Fruit fly (Drosophila melanogaster) whole organism, embryonic: Measurements from ENCODE around the gene CG31793.

Experiments used
- Atf3 ChIP-seq: fragments of 200-800 bp; sonication (Bioruptor generic); optimal IDR thresholded peaks from 3 replicates; lab custom pipeline; 2016; ENCODE audit warnings: missing biosample characterization, missing genetic modification characterization
- B-H1 ChIP-seq: fragments of 200-800 bp; sonication (Bioruptor generic); IDR thresholded peaks from 3 replicates; pipeline ENCODE4 v1.3.6; 2022; ENCODE audit warnings: missing biosample characterization, missing genetic modification characterization
- CG10274 ChIP-seq: fragments of 200-800 bp; sonication (Bioruptor generic); optimal IDR thresholded peaks from 3 replicates; lab custom pipeline; 2017; ENCODE audit warnings: missing biosample characterization, mild to moderate bottlenecking, missing genetic modification characterization
- CG10543 ChIP-seq: fragments of 200-800 bp; sonication (Bioruptor generic); optimal IDR thresholded peaks from 3 replicates; lab custom pipeline; 2017; ENCODE audit warnings: missing biosample characterization, mild to moderate bottlenecking, missing genetic modification characterization, moderate library complexity
- CG10979 ChIP-seq: fragments of 200-800 bp; sonication (Bioruptor generic); optimal IDR thresholded peaks from 2 replicates; lab custom pipeline; 2018; ENCODE audit warnings: missing biosample characterization, mild to moderate bottlenecking, missing genetic modification characterization, moderate library complexity
- CG13424 ChIP-seq: fragments of 200-800 bp; sonication (Bioruptor generic); optimal IDR thresholded peaks from 2 replicates; lab custom pipeline; 2019; ENCODE audit warnings: missing biosample characterization, mild to moderate bottlenecking, missing genetic modification characterization, moderate library complexity
- CG14667 ChIP-seq: fragments of 200-800 bp; sonication (Bioruptor generic); IDR thresholded peaks from 2 replicates; pipeline ENCODE4 v1.3.6; 2022; ENCODE audit warnings: missing biosample characterization, missing genetic modification characterization
- CG2120 ChIP-seq: fragments of 200-800 bp; sonication (Bioruptor generic); optimal IDR thresholded peaks from 3 replicates; lab custom pipeline; 2016; ENCODE audit warnings: missing biosample characterization, missing genetic modification characterization
- CG2129 ChIP-seq: fragments of 200-800 bp; sonication (Bioruptor generic); IDR thresholded peaks from 2 replicates; pipeline ENCODE4 v1.3.6; 2022; ENCODE audit warnings: missing biosample characterization, missing genetic modification characterization; ENCODE audit not compliant: partially characterized antibody
- CG2712 ChIP-seq: fragments of 200-800 bp; optimal IDR thresholded peaks from 3 replicates; lab custom pipeline; 2019; ENCODE audit warnings: missing biosample characterization, mild to moderate bottlenecking, missing genetic modification characterization, moderate library complexity
- CG30020 ChIP-seq: fragments of 200-800 bp; optimal IDR thresholded peaks from 2 replicates; lab custom pipeline; 2019; ENCODE audit warnings: missing biosample characterization, mild to moderate bottlenecking, missing genetic modification characterization, moderate library complexity
- CG3065 ChIP-seq: fragments of 200-800 bp; sonication (Bioruptor generic); optimal IDR thresholded peaks from 2 replicates; lab custom pipeline; 2016; ENCODE audit warnings: missing biosample characterization, missing genetic modification characterization
- CG32767 ChIP-seq: fragments of 200-800 bp; sonication (Bioruptor generic); IDR thresholded peaks from 2 replicates; pipeline ENCODE4 v1.3.6; 2022; ENCODE audit warnings: missing biosample characterization, missing genetic modification characterization
- CG4282 ChIP-seq: fragments of 200-800 bp; sonication (Bioruptor generic); optimal IDR thresholded peaks from 2 replicates; lab custom pipeline; 2016; ENCODE audit warnings: missing biosample characterization, missing genetic modification characterization
- CG43689 ChIP-seq: fragments of 200-800 bp; sonication (Bioruptor generic); IDR thresholded peaks from 2 replicates; pipeline ENCODE4 v1.3.6; 2022; ENCODE audit warnings: missing biosample characterization, missing genetic modification characterization
- CG4854 ChIP-seq: fragments of 200-800 bp; sonication (Bioruptor generic); optimal IDR thresholded peaks from 2 replicates; lab custom pipeline; 2016; ENCODE audit warnings: missing biosample characterization, missing genetic modification characterization, inconsistent platforms
- CG7839 ChIP-seq: fragments of 200-800 bp; sonication (Bioruptor generic); optimal IDR thresholded peaks from 3 replicates; lab custom pipeline; 2018; ENCODE audit warnings: missing biosample characterization, mild to moderate bottlenecking, missing genetic modification characterization, moderate library complexity
- CG7963 ChIP-seq: fragments of 200-800 bp; sonication (Bioruptor generic); IDR thresholded peaks from 3 replicates; pipeline ENCODE4 v1.3.6; 2022; ENCODE audit warnings: missing biosample characterization, missing genetic modification characterization; ENCODE audit not compliant: partially characterized antibody
- CG8765 ChIP-seq: fragments of 200-800 bp; sonication (Bioruptor generic); IDR thresholded peaks from 2 replicates; pipeline ENCODE4 v1.3.6; 2022; ENCODE audit warnings: missing biosample characterization, missing genetic modification characterization
- CG8944 ChIP-seq: fragments of 200-800 bp; sonication (Bioruptor generic); optimal IDR thresholded peaks from 3 replicates; lab custom pipeline; 2016; ENCODE audit warnings: missing biosample characterization, missing genetic modification characterization
- Dad ChIP-seq: fragments of 200-800 bp; sonication (Bioruptor generic); optimal IDR thresholded peaks from 3 replicates; lab custom pipeline; 2016; ENCODE audit warnings: missing biosample characterization, missing genetic modification characterization
- Deaf1 ChIP-seq: fragments of 200-800 bp; optimal IDR thresholded peaks from 3 replicates; lab custom pipeline; 2019; ENCODE audit warnings: missing biosample characterization, mild to moderate bottlenecking, missing genetic modification characterization, moderate library complexity
- Drgx ChIP-seq: fragments of 200-800 bp; sonication (Bioruptor generic); IDR thresholded peaks from 2 replicates; pipeline ENCODE4 v1.3.6; 2022; ENCODE audit warnings: missing biosample characterization, missing genetic modification characterization
- E2f2 ChIP-seq: fragments of 200-800 bp; sonication (Bioruptor generic); IDR thresholded peaks from 2 replicates; pipeline ENCODE4 v1.3.6; 2022; ENCODE audit warnings: missing biosample characterization, missing genetic modification characterization
- Eip74EF ChIP-seq, 2 experiments: fragments of 200-800 bp in 1 of 2; fragments of >200 bp in 1 of 2; sonication (Bioruptor generic) in 1 of 2; optimal IDR thresholded peaks; 2 replicates each; lab custom pipeline; 2017 to 2019; ENCODE audit warnings: missing biosample characterization in 2 of 2, missing genetic modification characterization in 2 of 2, mild to moderate bottlenecking in 1 of 2, moderate library complexity in 1 of 2
- Fer1 ChIP-seq: fragments of 200-800 bp; sonication (Bioruptor generic); optimal IDR thresholded peaks from 2 replicates; lab custom pipeline; 2017; ENCODE audit warnings: missing biosample characterization, mild to moderate bottlenecking, missing genetic modification characterization
- Hand ChIP-seq: fragments of 200-800 bp; sonication (Bioruptor generic); optimal IDR thresholded peaks from 2 replicates; lab custom pipeline; 2017; ENCODE audit warnings: mild to moderate bottlenecking, missing biosample characterization, missing genetic modification reagents, missing genetic modification characterization
- NFAT ChIP-seq: fragments of 200-800 bp; sonication (Bioruptor generic); IDR thresholded peaks from 2 replicates; pipeline ENCODE4 v1.3.6; 2022; ENCODE audit warnings: missing biosample characterization, missing genetic modification characterization
- Oli ChIP-seq: fragments of 200-800 bp; sonication (Bioruptor generic); optimal IDR thresholded peaks from 2 replicates; lab custom pipeline; 2018; ENCODE audit warnings: missing biosample characterization, mild to moderate bottlenecking, missing genetic modification characterization, moderate library complexity
- Sox102F ChIP-seq: fragments of 200-800 bp; sonication (Bioruptor generic); optimal IDR thresholded peaks from 2 replicates; lab custom pipeline; 2018; ENCODE audit warnings: missing biosample characterization, mild to moderate bottlenecking, missing genetic modification characterization, moderate library complexity
- ab ChIP-seq: fragments of 200-800 bp; sonication (Bioruptor generic); optimal IDR thresholded peaks from 2 replicates; lab custom pipeline; 2016; ENCODE audit warnings: missing biosample characterization, missing genetic modification characterization
- cg ChIP-seq: fragments of 200-800 bp; sonication (Bioruptor generic); optimal IDR thresholded peaks from 3 replicates; lab custom pipeline; 2019; ENCODE audit warnings: missing biosample characterization, mild to moderate bottlenecking, missing genetic modification characterization, moderate library complexity
- chinmo ChIP-seq: fragments of 200-800 bp; sonication (Bioruptor generic); IDR thresholded peaks from 4 replicates; pipeline ENCODE4 v1.3.6; 2022; ENCODE audit warnings: missing biosample characterization, missing genetic modification characterization; ENCODE audit not compliant: partially characterized antibody
- ci ChIP-seq: fragments of 200-800 bp; sonication (Bioruptor generic); IDR thresholded peaks from 3 replicates; pipeline ENCODE4 v1.3.6; 2022; ENCODE audit warnings: missing biosample characterization, missing genetic modification characterization
- cwo ChIP-seq: fragments of 200-800 bp; sonication (Bioruptor generic); optimal IDR thresholded peaks from 3 replicates; lab custom pipeline; 2017; ENCODE audit warnings: missing biosample characterization, missing genetic modification characterization, mild to moderate bottlenecking, moderate library complexity, missing genetic modification reagents
- fd96Cb ChIP-seq: fragments of 200-800 bp; sonication (Bioruptor generic); optimal IDR thresholded peaks from 2 replicates; lab custom pipeline; 2018; ENCODE audit warnings: missing biosample characterization, mild to moderate bottlenecking, missing genetic modification characterization, moderate library complexity
- fu2 ChIP-seq: fragments of 200-800 bp; sonication (Bioruptor generic); optimal IDR thresholded peaks from 2 replicates; lab custom pipeline; 2016; ENCODE audit warnings: missing biosample characterization, missing genetic modification characterization
- gcm ChIP-seq: fragments of 200-800 bp; sonication (Bioruptor generic); optimal IDR thresholded peaks from 2 replicates; lab custom pipeline; 2019; ENCODE audit warnings: missing biosample characterization, mild to moderate bottlenecking, missing genetic modification characterization, moderate library complexity
- lilli ChIP-seq: fragments of 200-800 bp; sonication (Bioruptor generic); optimal IDR thresholded peaks from 3 replicates; lab custom pipeline; 2016; ENCODE audit warnings: missing biosample characterization, missing genetic modification characterization
- nau ChIP-seq: fragments of 200-800 bp; sonication (Bioruptor generic); optimal IDR thresholded peaks from 3 replicates; lab custom pipeline; 2017; ENCODE audit warnings: missing biosample characterization, mild to moderate bottlenecking, missing genetic modification characterization, missing genetic modification reagents
- org-1 ChIP-seq: fragments of 200-800 bp; sonication (Bioruptor generic); optimal IDR thresholded peaks from 2 replicates; lab custom pipeline; 2017; ENCODE audit warnings: missing biosample characterization, missing genetic modification characterization
- pfk ChIP-seq: fragments of 200-800 bp; sonication (Bioruptor generic); optimal IDR thresholded peaks from 2 replicates; lab custom pipeline; 2018; ENCODE audit warnings: missing biosample characterization, mild to moderate bottlenecking, missing genetic modification characterization, moderate library complexity
- rib ChIP-seq: fragments of 200-800 bp; sonication (Bioruptor generic); IDR thresholded peaks from 2 replicates; pipeline ENCODE4 v1.3.6; 2022; ENCODE audit warnings: missing biosample characterization, missing genetic modification characterization
- sd ChIP-seq: fragments of 200-800 bp; sonication (Bioruptor generic); optimal IDR thresholded peaks from 3 replicates; lab custom pipeline; 2018; ENCODE audit warnings: missing biosample characterization, mild to moderate bottlenecking, missing genetic modification characterization, moderate library complexity
- sima ChIP-seq: fragments of 200-800 bp; sonication (Bioruptor generic); optimal IDR thresholded peaks from 2 replicates; lab custom pipeline; 2016; ENCODE audit warnings: missing biosample characterization, missing genetic modification characterization
- slou ChIP-seq: fragments of 200-800 bp; sonication (Bioruptor generic); optimal IDR thresholded peaks from 3 replicates; lab custom pipeline; 2016; ENCODE audit warnings: missing biosample characterization, missing genetic modification characterization
- sr ChIP-seq: fragments of 200-800 bp; sonication (Bioruptor generic); IDR thresholded peaks from 3 replicates; pipeline ENCODE4 v1.3.6; 2022; ENCODE audit warnings: missing biosample characterization, missing genetic modification characterization
- zfh2 ChIP-seq: fragments of 200-800 bp; sonication (Bioruptor generic); optimal IDR thresholded peaks from 2 replicates; lab custom pipeline; 2016; ENCODE audit warnings: missing biosample characterization, missing genetic modification characterization

The CG31793 gene

dm6 chr2L:19035013-19035412 lies 31.8 kb downstream of the CG31793 start:
- TF ChIP-seq gcm (GFP tag; lab: Kevin White, UChicago) (peak; percentile 66), sr (GFP tag; lab: Robert Waterston, UW) (no peak), cg (GFP tag; lab: Kevin White, UChicago) (peak; percentile 72), Deaf1 (tag; lab: Kevin White, UChicago) (peak; percentile 42), CG32767 (no peak)

- TF ChIP-seq CG30020 (tag; lab: Kevin White, UChicago) (no peak), NFAT (GFP tag; lab: Robert Waterston, UW) (0 out of 2 replicates have a peak, but pooled peaks have one; percentile 14), Drgx (GFP tag; lab: Robert Waterston, UW) (peak; percentile 6; the same call in 1 of the 2 replicates), CG8944 (GFP tag; lab: Kevin White, UChicago) (no peak), cwo (GFP tag; lab: Kevin White, UChicago) (peak; percentile 14), CG14667 (GFP tag; lab: Robert Waterston, UW) (no peak), CG2129 (GFP tag; lab: Robert Waterston, UW) (no peak), CG3065 (GFP tag; lab: Kevin White, UChicago) (no peak), lilli (GFP tag; lab: Kevin White, UChicago) (peak; percentile 26), sd (tag; lab: Kevin White, UChicago) (peak; percentile 70), CG2120 (GFP tag; lab: Kevin White, UChicago) (peak; percentile 39), rib (GFP tag; lab: Robert Waterston, UW) (0 out of 2 replicates have a peak, but pooled peaks have one; percentile 15), CG4854 (GFP tag; lab: Kevin White, UChicago) (no peak), zfh2 (GFP tag; lab: Kevin White, UChicago) (no peak), Sox102F (GFP tag; lab: Kevin White, UChicago) (peak; percentile 34), ab (GFP tag; lab: Kevin White, UChicago) (no peak), B-H1 (GFP tag; lab: Robert Waterston, UW) (no peak), ci (no peak), slou (GFP tag; lab: Kevin White, UChicago) (no peak), Atf3 (GFP tag; lab: Kevin White, UChicago) (no peak), fu2 (no peak), CG13424 (tag; lab: Kevin White, UChicago) (peak; percentile 11), Fer1 (peak; percentile 10), Dad (GFP tag; lab: Kevin White, UChicago) (no peak), CG10979 (tag; lab: Kevin White, UChicago) (peak; percentile 2), org-1 (GFP tag; lab: Kevin White, UChicago) (no peak), chinmo (GFP tag; lab: Robert Waterston, UW) (0 out of 4 replicates have a peak, but pooled peaks have one; percentile 48), fd96Cb (tag; lab: Kevin White, UChicago) (peak; percentile 12), E2f2 (no peak), CG2712 (tag; lab: Kevin White, UChicago) (peak; percentile 14), CG7963 (GFP tag; lab: Robert Waterston, UW) (no peak), nau (no peak), pfk (GFP tag; lab: Kevin White, UChicago) (no peak), CG4282 (GFP tag; lab: Kevin White, UChicago) (no peak), CG10274 (no peak), CG8765 (GFP tag; lab: Robert Waterston, UW) (no peak), CG10543 (GFP tag; lab: Kevin White, UChicago) (peak; percentile 79), Oli (tag; lab: Kevin White, UChicago) (peak; percentile 19), CG7839 (tag; lab: Kevin White, UChicago) (peak; percentile 25), Hand (no peak), Eip74EF (GFP tag; optimal IDR thresholded peaks at IDR 0.05; lab: Kevin White, UChicago) (peak in 1 of 2 experiments; percentile 1), CG43689 (no peak), sima (GFP tag; lab: Kevin White, UChicago) (no peak)
Observed at dm6 chr2L:19036105-19036714, 33.0 kb downstream of the CG31793 start.
